Fruit fly (Drosophila melanogaster) whole organism: ENCODE measurements around the gene Proc-R.

Source experiments
- CG8478 ChIP-seq: fragments of >200 bp; optimal IDR thresholded peaks from 2 replicates; lab custom pipeline; 2018; ENCODE audit warnings: inconsistent platforms
- Dll ChIP-seq: fragments of >200 bp; optimal IDR thresholded peaks from 2 replicates; lab custom pipeline; 2017
- pan ChIP-seq: fragments of >200 bp; optimal IDR thresholded peaks from 2 replicates; lab custom pipeline; 2017
- psq ChIP-seq: fragments of >200 bp; optimal IDR thresholded peaks from 2 replicates; lab custom pipeline; 2017
- usp ChIP-seq: fragments of >200 bp; optimal IDR thresholded peaks from 2 replicates; lab custom pipeline; 2017; ENCODE audit warnings: missing biosample characterization, missing genetic modification characterization, mixed read lengths

DNA sequence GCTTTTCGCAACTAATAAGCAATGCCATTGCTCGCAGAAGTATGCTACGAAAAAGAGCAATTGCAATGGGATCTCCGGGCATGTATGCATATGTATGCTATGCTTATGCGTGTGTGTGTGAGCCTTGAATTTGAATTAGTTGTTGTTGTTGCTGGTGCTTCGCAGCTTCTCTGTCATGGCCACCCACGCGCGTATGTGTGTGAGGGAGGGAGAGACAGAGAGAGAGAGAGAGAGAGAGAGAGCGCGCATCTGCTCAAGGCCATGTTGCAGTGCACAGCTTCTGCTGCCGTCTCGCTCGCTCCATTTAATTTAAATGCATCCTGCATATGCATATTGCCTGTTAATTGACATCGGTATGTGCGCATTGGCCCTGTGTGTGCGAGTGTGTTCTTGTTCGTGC is 16.9 kb upstream of the Proc-R start:
- TF ChIP-seq usp: no peak
- TF ChIP-seq psq (lab: Kevin White, UChicago): no peak
- no peak for TF ChIP-seq CG8478 (lab: Kevin White, UChicago)
- no peak for TF ChIP-seq pan (lab: Kevin White, UChicago)
- TF ChIP-seq Dll: no peak
